Worm (Caenorhabditis elegans) whole organism, early embryonic: ENCODE results near the gene prx-12.

Source experiments
- B0310.2 ChIP-seq: sonication (generic microtip); optimal IDR thresholded peaks from 2 replicates; lab custom pipeline; 2016; ENCODE audit warnings: mild to moderate bottlenecking, missing genetic modification characterization, missing compliant biosample characterization
- F13C5.2 ChIP-seq: sonication (generic microtip); optimal IDR thresholded peaks from 2 replicates; lab custom pipeline; 2017; ENCODE audit warnings: mild to moderate bottlenecking, missing genetic modification characterization, inconsistent platforms, missing compliant biosample characterization
- aly-1 ChIP-seq: sonication (generic microtip); optimal IDR thresholded peaks from 2 replicates; lab custom pipeline; 2016; ENCODE audit warnings: missing genetic modification characterization, missing compliant biosample characterization
- ama-1 ChIP-seq: fragments of 150-350 bp; optimal IDR thresholded peaks from 2 replicates; lab custom pipeline; 2014
- ceh-13 ChIP-seq: fragments of 200-800 bp; sonication (Bioruptor generic); optimal IDR thresholded peaks from 2 replicates; lab custom pipeline; 2018; ENCODE audit warnings: mild to moderate bottlenecking, missing genetic modification characterization, missing compliant biosample characterization
- ceh-36 ChIP-seq: sonication (generic microtip); optimal IDR thresholded peaks from 2 replicates; lab custom pipeline; 2016; ENCODE audit warnings: missing genetic modification characterization, inconsistent platforms, missing compliant biosample characterization
- ets-7 ChIP-seq: sonication (generic microtip); optimal IDR thresholded peaks from 2 replicates; lab custom pipeline; 2016; ENCODE audit warnings: missing genotype, missing genetic modification characterization, missing compliant biosample characterization
- flt-1 ChIP-seq: fragments of 200-800 bp; sonication (Bioruptor generic); IDR thresholded peaks from 2 replicates; pipeline ENCODE4 v1.3.6; 2022; ENCODE audit warnings: missing genetic modification characterization, missing compliant biosample characterization
- hmbx-1 ChIP-seq: sonication (generic microtip); optimal IDR thresholded peaks from 2 replicates; lab custom pipeline; 2016; ENCODE audit warnings: mild to moderate bottlenecking, missing genetic modification characterization, missing compliant biosample characterization
- hmg-4 ChIP-seq: fragments of 200-800 bp; sonication (Bioruptor generic); optimal IDR thresholded peaks from 2 replicates; lab custom pipeline; 2018; ENCODE audit warnings: mild to moderate bottlenecking, missing genetic modification characterization, missing compliant biosample characterization
- hnd-1 ChIP-seq: sonication (generic microtip); optimal IDR thresholded peaks from 2 replicates; lab custom pipeline; 2016; ENCODE audit warnings: missing genetic modification characterization, missing compliant biosample characterization
- pes-1 ChIP-seq: fragments of 200-800 bp; sonication (Bioruptor generic); IDR thresholded peaks from 2 replicates; pipeline ENCODE4 v1.3.6; 2022; ENCODE audit warnings: missing genetic modification reagents, missing genetic modification characterization, missing compliant biosample characterization
- scrt-1 ChIP-seq: fragments of 200-800 bp; sonication (Bioruptor generic); IDR thresholded peaks from 2 replicates; pipeline ENCODE4 v1.3.6; 2022; ENCODE audit warnings: missing genetic modification characterization, missing compliant biosample characterization
- sea-1 ChIP-seq: fragments of 200-800 bp; sonication (Bioruptor generic); conservative IDR thresholded peaks from 2 replicates; pipeline ENCODE4 v1.3.6; 2022; ENCODE audit warnings: missing genetic modification characterization, missing compliant biosample characterization
- tbx-11 ChIP-seq: fragments of 200-800 bp; sonication (Bioruptor generic); IDR thresholded peaks from 2 replicates; pipeline ENCODE4 v1.3.6; 2022; ENCODE audit warnings: missing genetic modification characterization, missing compliant biosample characterization
- tbx-37 ChIP-seq: fragments of 200-800 bp; sonication (Bioruptor generic); conservative IDR thresholded peaks from 2 replicates; pipeline ENCODE4 v1.3.6; 2022; ENCODE audit warnings: missing genetic modification reagents, missing genetic modification characterization, missing compliant biosample characterization
- tra-4 ChIP-seq: sonication (generic microtip); optimal IDR thresholded peaks from 2 replicates; lab custom pipeline; 2017; ENCODE audit warnings: missing genetic modification characterization, missing compliant biosample characterization

Gene prx-12

DNA sequence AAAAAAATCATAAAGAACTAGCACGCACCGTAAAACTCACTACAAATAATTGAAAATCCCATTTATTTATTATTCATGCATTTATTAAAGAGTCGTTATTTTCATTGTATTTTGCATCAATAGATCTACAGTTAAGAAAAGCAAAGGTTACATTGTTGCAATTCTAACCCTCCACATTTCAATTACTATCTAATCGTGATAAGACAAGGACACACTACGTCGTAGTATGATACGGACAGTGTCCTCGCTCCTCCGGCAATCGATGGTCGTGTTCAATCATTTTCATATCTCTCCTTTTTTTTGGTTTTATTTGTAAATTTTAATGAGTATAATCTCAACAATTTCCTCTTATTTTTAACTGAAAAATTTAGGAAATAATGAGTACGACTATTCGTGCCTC, at the start of gene prx-12:
TSS of gene prx-12 (plus strand) at position 371 of the 400 bp plus-strand sequence.
- no peak for TF ChIP-seq ama-1 (lab: Kevin White, UChicago)

DNA sequence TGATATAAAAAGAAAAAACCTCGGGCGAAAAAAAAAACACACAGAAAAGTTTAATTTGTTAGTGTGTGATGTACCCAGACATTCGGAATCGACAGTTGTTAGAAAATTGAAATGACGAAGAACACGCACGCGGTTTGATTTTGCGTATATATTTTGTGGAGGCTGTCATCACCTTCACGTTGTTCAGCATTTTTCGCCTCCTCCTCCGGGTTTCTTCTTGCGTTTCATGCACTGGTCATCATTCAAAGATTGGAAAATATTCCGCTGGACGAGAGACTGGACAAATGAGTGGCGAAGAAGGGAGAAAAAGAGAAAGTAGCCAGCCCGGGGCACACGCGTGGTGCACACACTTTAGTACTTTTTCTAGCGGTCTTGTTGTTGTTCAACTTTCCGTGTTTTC, 48.2 kb upstream of the prx-12 start:
- TF ChIP-seq aly-1 (no peak), tbx-11 (GFP tag; lab: Robert Waterston, UW) (no peak), hnd-1 (tag; lab: Kevin White, UChicago) (no peak), hmg-4 (GFP tag; lab: Kevin White, UChicago) (no peak), ets-7 (tag; lab: Kevin White, UChicago) (no peak), scrt-1 (GFP tag; lab: Robert Waterston, UW) (no peak), ama-1 (lab: Kevin White, UChicago) (no peak), ceh-36 (tag; lab: Kevin White, UChicago) (no peak), B0310.2 (tag; lab: Kevin White, UChicago) (no peak), pes-1 (GFP tag; lab: Robert Waterston, UW) (no peak), tra-4 (no peak), F13C5.2 (tag; lab: Kevin White, UChicago) (no peak)

DNA sequence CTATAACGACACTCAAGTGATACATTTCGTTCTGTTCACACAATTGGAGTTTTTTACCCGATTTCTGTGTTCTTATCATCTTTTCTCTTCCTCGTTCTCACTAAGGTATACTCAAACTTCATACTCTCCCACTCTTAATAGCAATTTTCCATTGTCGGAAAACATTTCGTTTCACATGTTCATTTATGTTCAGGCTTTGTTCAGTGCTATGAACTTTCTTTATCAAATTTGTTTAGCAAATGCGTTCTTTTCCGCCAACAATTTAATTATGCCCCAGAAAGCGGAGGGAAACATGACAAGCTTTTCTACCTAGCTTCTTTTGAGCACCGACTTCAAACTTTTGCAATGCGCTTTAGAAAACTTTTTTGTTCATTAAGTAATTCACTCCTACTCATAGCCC, 47.6 kb upstream of the prx-12 start:
- no peak for TF ChIP-seq F13C5.2 (tag; lab: Kevin White, UChicago)
- TF ChIP-seq flt-1 (GFP tag; lab: Robert Waterston, UW) = no peak
- no peak for TF ChIP-seq tra-4
- TF ChIP-seq aly-1 = no peak
- TF ChIP-seq hnd-1 (tag; lab: Kevin White, UChicago) = no peak
- TF ChIP-seq hmg-4 (GFP tag; lab: Kevin White, UChicago) = no peak
- no peak for TF ChIP-seq ceh-36 (tag; lab: Kevin White, UChicago)
- no peak for TF ChIP-seq pes-1 (GFP tag; lab: Robert Waterston, UW)
- TF ChIP-seq ceh-13 (GFP tag; lab: Kevin White, UChicago) = no peak
- TF ChIP-seq ama-1 (lab: Kevin White, UChicago) = no peak
- TF ChIP-seq scrt-1 (GFP tag; lab: Robert Waterston, UW) = no peak
- no peak for TF ChIP-seq tbx-37 (GFP tag; lab: Robert Waterston, UW)
- TF ChIP-seq tbx-11 (GFP tag; lab: Robert Waterston, UW) = no peak
- TF ChIP-seq ets-7 (tag; lab: Kevin White, UChicago) = no peak
- TF ChIP-seq sea-1 (GFP tag; lab: Robert Waterston, UW) = no peak
- TF ChIP-seq B0310.2 (tag; lab: Kevin White, UChicago) = no peak
- TF ChIP-seq hmbx-1 (tag; lab: Kevin White, UChicago) = no peak

DNA sequence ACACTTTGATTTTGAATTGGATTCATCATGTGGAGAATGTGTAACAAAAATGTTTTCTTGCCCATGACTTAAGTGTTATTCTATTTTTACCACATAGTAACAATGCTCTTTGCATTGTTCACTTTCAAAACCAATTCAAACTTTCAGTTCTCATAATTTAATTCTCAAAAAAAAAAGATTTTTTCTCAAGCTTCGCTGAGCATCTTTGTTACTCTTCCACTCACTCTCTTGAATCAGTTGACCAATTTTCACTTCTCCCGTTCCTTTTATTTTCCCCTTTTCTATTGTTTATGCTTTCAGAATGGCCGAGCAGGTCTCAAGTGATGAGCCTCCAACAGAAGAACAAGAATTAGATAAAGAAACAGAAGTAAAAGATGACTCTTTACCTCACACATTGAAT, 46.9 kb upstream of the prx-12 start, which contains the start of gene oct-2:
TSS of gene oct-2 (plus strand) at position 301 of the 400 bp plus-strand sequence.
- TF ChIP-seq ceh-13 (GFP tag; lab: Kevin White, UChicago) = no peak
- TF ChIP-seq flt-1 (GFP tag; lab: Robert Waterston, UW) = no peak
- no peak for TF ChIP-seq tbx-37 (GFP tag; lab: Robert Waterston, UW)
- no peak for TF ChIP-seq scrt-1 (GFP tag; lab: Robert Waterston, UW)
- TF ChIP-seq F13C5.2 (tag; lab: Kevin White, UChicago) = no peak
- TF ChIP-seq ceh-36 (tag; lab: Kevin White, UChicago) = no peak
- TF ChIP-seq hmg-4 (GFP tag; lab: Kevin White, UChicago) = no peak
- no peak for TF ChIP-seq sea-1 (GFP tag; lab: Robert Waterston, UW)
- TF ChIP-seq ama-1 (lab: Kevin White, UChicago) = no peak
- TF ChIP-seq aly-1 = no peak
- no peak for TF ChIP-seq pes-1 (GFP tag; lab: Robert Waterston, UW)
- no peak for TF ChIP-seq tbx-11 (GFP tag; lab: Robert Waterston, UW)
- TF ChIP-seq hmbx-1 (tag; lab: Kevin White, UChicago) = no peak
- TF ChIP-seq hnd-1 (tag; lab: Kevin White, UChicago) = no peak
- TF ChIP-seq B0310.2 (tag; lab: Kevin White, UChicago) = no peak
- TF ChIP-seq ets-7 (tag; lab: Kevin White, UChicago) = no peak
- no peak for TF ChIP-seq tra-4

DNA sequence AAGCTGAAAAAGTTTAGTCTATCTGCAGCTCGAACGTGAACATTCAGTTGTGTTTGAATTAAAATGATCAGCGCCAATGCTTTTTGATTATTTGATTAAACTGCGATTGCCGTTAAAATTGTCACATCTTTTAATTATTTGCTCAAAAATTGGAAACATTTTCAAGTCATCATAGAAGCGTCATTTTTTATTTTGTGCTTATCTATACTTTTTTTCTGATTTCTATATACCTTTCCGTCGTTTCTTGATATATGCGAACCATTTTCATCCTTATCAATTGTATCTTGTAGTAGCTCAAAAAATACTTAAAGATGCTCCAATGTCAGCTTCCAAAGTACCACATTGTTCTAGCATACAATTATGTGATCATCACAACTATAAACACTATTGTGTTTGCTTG, 41.8 kb upstream of the prx-12 start:
- TF ChIP-seq aly-1 (no peak), ceh-13 (GFP tag; lab: Kevin White, UChicago) (no peak), B0310.2 (tag; lab: Kevin White, UChicago) (no peak), ama-1 (lab: Kevin White, UChicago) (no peak), hmbx-1 (tag; lab: Kevin White, UChicago) (no peak), hmg-4 (GFP tag; lab: Kevin White, UChicago) (no peak), hnd-1 (tag; lab: Kevin White, UChicago) (no peak)

DNA sequence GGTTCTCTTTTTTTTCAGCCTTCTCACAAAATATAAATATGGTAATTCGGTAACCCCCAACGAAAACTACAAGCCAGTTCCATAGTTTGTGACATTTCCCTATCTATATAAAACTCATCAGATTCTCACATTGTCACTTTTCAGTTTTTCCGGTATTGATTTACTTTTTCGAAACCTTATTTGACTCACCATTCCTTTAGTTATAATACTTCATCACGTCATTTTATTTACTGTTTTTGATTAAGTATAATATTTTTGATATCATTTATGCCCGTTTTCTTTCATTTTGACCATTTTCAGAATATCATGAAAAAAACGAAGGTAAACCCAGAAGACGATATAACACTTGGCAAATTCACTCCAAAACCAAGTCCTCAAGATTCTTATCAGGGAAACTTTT, 41.2 kb upstream of the prx-12 start, which contains the start of gene pgp-3:
TSS of gene pgp-3 (plus strand) at position 301 of the 400 bp plus-strand sequence.
- TF ChIP-seq F13C5.2 (tag; lab: Kevin White, UChicago) (no peak), tbx-37 (GFP tag; lab: Robert Waterston, UW) (no peak), scrt-1 (GFP tag; lab: Robert Waterston, UW) (no peak), tbx-11 (GFP tag; lab: Robert Waterston, UW) (no peak), sea-1 (GFP tag; lab: Robert Waterston, UW) (no peak), ceh-13 (GFP tag; lab: Kevin White, UChicago) (no peak), ama-1 (lab: Kevin White, UChicago) (no peak), flt-1 (GFP tag; lab: Robert Waterston, UW) (no peak), hmbx-1 (tag; lab: Kevin White, UChicago) (no peak), B0310.2 (tag; lab: Kevin White, UChicago) (no peak), ceh-36 (tag; lab: Kevin White, UChicago) (no peak), ets-7 (tag; lab: Kevin White, UChicago) (no peak), aly-1 (no peak), hnd-1 (tag; lab: Kevin White, UChicago) (no peak), tra-4 (no peak)

DNA sequence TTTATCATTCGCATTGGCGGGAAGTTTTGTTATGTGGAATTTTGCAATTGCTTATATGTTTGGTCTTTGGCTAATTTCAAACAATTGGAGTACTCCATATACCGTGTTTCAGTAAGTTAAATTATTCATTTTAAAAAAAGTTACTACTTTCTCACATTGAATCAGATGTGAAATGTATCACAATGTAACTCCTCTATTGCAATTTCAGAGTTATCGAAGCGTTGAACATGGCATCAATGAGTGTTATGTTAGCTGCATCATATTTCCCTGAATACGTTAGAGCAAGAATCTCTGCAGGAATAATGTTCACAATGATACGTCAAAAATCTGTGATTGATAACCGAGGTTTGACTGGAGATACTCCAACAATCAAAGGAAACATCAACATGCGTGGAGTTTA, 37.2 kb upstream of the prx-12 start:
- TF ChIP-seq sea-1 (GFP tag; lab: Robert Waterston, UW) (no peak), scrt-1 (GFP tag; lab: Robert Waterston, UW) (no peak), tra-4 (no peak), ceh-13 (GFP tag; lab: Kevin White, UChicago) (no peak), ceh-36 (tag; lab: Kevin White, UChicago) (no peak)
